Fruit fly (Drosophila melanogaster): ENCODE measurements around the gene CG3097.

DNA sequence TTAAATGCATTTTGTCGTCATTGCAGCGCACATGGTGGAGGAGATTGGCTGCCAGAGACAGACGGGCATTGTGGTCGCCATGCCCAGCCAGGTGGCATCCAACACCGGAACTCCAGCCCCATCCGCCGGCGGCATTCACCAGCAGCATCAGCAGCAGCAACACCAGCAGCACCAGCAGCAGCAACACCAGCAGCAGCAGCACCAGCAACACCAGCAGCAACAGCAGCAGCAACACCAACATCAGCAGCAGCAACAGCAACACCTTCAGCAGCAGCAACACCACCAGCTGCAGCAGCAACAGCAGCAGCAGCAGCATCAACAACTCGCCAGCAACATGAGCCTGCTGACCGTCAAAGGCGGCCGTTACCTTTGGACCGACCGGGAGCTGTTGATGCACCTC lies 17.7 kb downstream of the CG3097 start:
- no peak for TF ChIP-seq achi (GFP tag; optimal IDR thresholded peaks at IDR 0.05)
- TF ChIP-seq CG15336 (GFP tag; IDR thresholded peaks at IDR 0.05), result no peak
- TF ChIP-seq net (GFP tag; optimal IDR thresholded peaks at IDR 0.05), result no peak
- no peak for TF ChIP-seq CG11902 (GFP tag; optimal IDR thresholded peaks at IDR 0.05)
